Fruit fly (Drosophila melanogaster) whole organism, embryonic: Measurements from ENCODE around the gene esg.

ENCODE experiments used
- CG13123 ChIP-seq: fragments of 200-800 bp; sonication (Bioruptor generic); optimal IDR thresholded peaks from 2 replicates; lab custom pipeline; 2016; ENCODE audit warnings: missing biosample characterization, missing genetic modification characterization
- CG6654 ChIP-seq: fragments of 200-800 bp; sonication (Bioruptor generic); optimal IDR thresholded peaks from 2 replicates; lab custom pipeline; 2017; ENCODE audit warnings: missing biosample characterization, mild to moderate bottlenecking, missing genetic modification characterization
- Ets97D ChIP-seq: fragments of 200-800 bp; sonication (Bioruptor generic); optimal IDR thresholded peaks from 3 replicates; lab custom pipeline; 2016; ENCODE audit warnings: missing biosample characterization, missing genetic modification characterization
- Hr78 ChIP-seq, 2 experiments: fragments of 200-800 bp in 1 of 2; fragments of >200 bp in 1 of 2; sonication (Bioruptor generic) in 1 of 2; optimal IDR thresholded peaks; 2 replicates each; lab custom pipeline; 2017 to 2019; ENCODE audit warnings: missing biosample characterization in 2 of 2, missing genetic modification characterization in 2 of 2, mild to moderate bottlenecking in 1 of 2, moderate library complexity in 1 of 2
- cas ChIP-seq: fragments of 200-800 bp; sonication (Bioruptor generic); IDR thresholded peaks from 2 replicates; pipeline ENCODE4 v1.3.6; 2022; ENCODE audit warnings: missing biosample characterization, missing genetic modification characterization
- luna ChIP-seq: fragments of 200-800 bp; sonication (Bioruptor generic); optimal IDR thresholded peaks from 2 replicates; lab custom pipeline; 2016; ENCODE audit warnings: missing biosample characterization, missing genetic modification characterization
- org-1 ChIP-seq: fragments of 200-800 bp; sonication (Bioruptor generic); optimal IDR thresholded peaks from 2 replicates; lab custom pipeline; 2017; ENCODE audit warnings: missing biosample characterization, missing genetic modification characterization

DNA sequence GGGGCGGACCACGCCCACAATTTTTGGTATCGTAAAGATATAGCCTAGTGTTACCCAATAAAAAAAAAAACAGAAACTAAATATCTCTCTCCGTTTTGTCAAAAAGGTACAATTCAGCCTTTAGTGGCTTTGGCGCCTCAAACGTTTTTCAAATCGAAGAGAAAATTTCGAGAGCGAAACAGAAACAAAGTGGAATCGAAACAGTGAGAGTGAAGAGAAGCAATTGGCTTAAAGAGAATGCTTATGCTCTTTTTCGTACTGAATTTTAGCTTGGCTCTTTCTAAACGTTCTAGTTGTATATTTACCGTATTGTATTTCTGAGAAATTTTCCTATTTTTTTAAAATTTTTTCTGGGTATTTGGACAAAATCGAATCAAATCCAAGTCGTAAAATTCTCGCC lies 1.1 kb upstream of the esg start:
- TF ChIP-seq cas (GFP tag; lab: Robert Waterston, UW) (no peak), luna (no peak), Hr78 (GFP tag; optimal IDR thresholded peaks at IDR 0.05; lab: Kevin White, UChicago) (no peak), CG6654 (no peak), org-1 (no peak), CG13123 (GFP tag; lab: Kevin White, UChicago) (no peak), Ets97D (GFP tag; lab: Kevin White, UChicago) (no peak)
